Worm (Caenorhabditis elegans): ENCODE data around the gene nrx-1.
A peak's percentile ranks its signal among the peaks of the same experiment; 100 is the strongest.

nrx-1 gene

DNA sequence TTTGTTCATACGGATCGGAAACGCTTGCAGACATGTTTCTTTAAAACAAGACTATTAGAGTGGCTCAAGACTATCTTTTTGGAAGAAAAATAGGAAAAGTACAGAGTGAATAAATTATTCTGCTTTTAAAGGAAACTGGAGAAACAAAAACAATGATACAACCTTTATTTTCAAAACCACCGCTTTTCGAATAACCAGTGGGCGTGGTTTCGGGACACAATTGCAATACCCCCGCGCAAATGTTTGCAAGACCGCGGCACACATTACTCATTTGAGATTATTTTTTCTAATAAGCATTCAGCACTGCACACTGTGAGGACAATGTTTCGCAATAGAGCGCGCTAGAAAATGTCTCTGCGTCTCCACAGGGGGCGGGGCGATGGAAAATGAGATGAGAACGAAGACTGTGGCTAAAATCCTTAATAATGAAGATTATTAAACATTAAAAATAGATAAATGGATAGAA is 16.9 kb upstream of the nrx-1 start, which contains the start of gene plrg-1 (continued):
- peak; percentile 52; the same call in 1 of the 2 replicates for TF ChIP-seq unc-98 (GFP tag; IDR thresholded peaks at IDR 0.05)
- TF ChIP-seq nhr-77 (tag; optimal IDR thresholded peaks at IDR 0.05): peak; percentile 69
- TF ChIP-seq lsy-2 (tag; optimal IDR thresholded peaks at IDR 0.05): peak; percentile 83 to 86
- no peak for TF ChIP-seq nhr-84 (tag; optimal IDR thresholded peaks at IDR 0.05)
- TF ChIP-seq lin-13 (GFP tag; optimal IDR thresholded peaks at IDR 0.05): peak; percentile 81
- TF ChIP-seq C04F5.9 (tag; optimal IDR thresholded peaks at IDR 0.05): no peak
- peak in 1 of 2 experiments; percentile 48 for TF ChIP-seq egl-27 (tag; optimal IDR thresholded peaks at IDR 0.05)
- no peak for TF ChIP-seq tlp-1 (tag; optimal IDR thresholded peaks at IDR 0.05)
- peak; percentile 83 for TF ChIP-seq ceh-8 (GFP tag; optimal IDR thresholded peaks at IDR 0.05)
- TF ChIP-seq ces-1 (GFP tag; optimal IDR thresholded peaks at IDR 0.05): peak; percentile 14
- TF ChIP-seq lin-15B (tag; optimal IDR thresholded peaks at IDR 0.05): peak; percentile 87
- TF ChIP-seq pax-3 (tag; optimal IDR thresholded peaks at IDR 0.05): peak; percentile 74
- peak; percentile 96 for TF ChIP-seq rnt-1 (tag; optimal IDR thresholded peaks at IDR 0.05)
- peak; percentile 68 for TF ChIP-seq ceh-88 (GFP tag; IDR thresholded peaks at IDR 0.05)
- TF ChIP-seq unc-86 (tag; optimal IDR thresholded peaks at IDR 0.05): peak; percentile 82
- no peak for TF ChIP-seq alr-1 (tag; optimal IDR thresholded peaks at IDR 0.05; ENCODE audit: borderline replicate concordance)
- peak; percentile 80 for TF ChIP-seq lin-39 (tag; optimal IDR thresholded peaks at IDR 0.05)
- TF ChIP-seq nhr-11 (tag; optimal IDR thresholded peaks at IDR 0.05): peak; percentile 74
- TF ChIP-seq aha-1 (tag; optimal IDR thresholded peaks at IDR 0.05): peak; percentile 25
- TF ChIP-seq elt-2 (tag; optimal IDR thresholded peaks at IDR 0.05): peak; percentile 79
- peak; percentile 49 for TF ChIP-seq jun-1 (tag; optimal IDR thresholded peaks at IDR 0.05)
- TF ChIP-seq sox-4 (tag; optimal IDR thresholded peaks at IDR 0.05): peak; percentile 38
- peak; percentile 57 for TF ChIP-seq nhr-237 (tag; optimal IDR thresholded peaks at IDR 0.05)
- peak; percentile 90 for TF ChIP-seq skn-1 (tag; optimal IDR thresholded peaks at IDR 0.05)
- TF ChIP-seq nhr-90 (tag; optimal IDR thresholded peaks at IDR 0.05; ENCODE audit: poor library complexity): peak; percentile 89
- TF ChIP-seq hlh-4 (tag; optimal IDR thresholded peaks at IDR 0.05): no peak
- peak; percentile 51 for TF ChIP-seq aly-2 (tag; optimal IDR thresholded peaks at IDR 0.05)
- no peak for TF ChIP-seq unc-62 (GFP tag; optimal IDR thresholded peaks at IDR 0.05)
- TF ChIP-seq fkh-10 (GFP tag; optimal IDR thresholded peaks at IDR 0.05): peak; percentile 41
- TF ChIP-seq ceh-82 (tag; optimal IDR thresholded peaks at IDR 0.05): peak; percentile 69 to 89 (median 84)
- peak; percentile 80 to 86 for TF ChIP-seq efl-1 (optimal IDR thresholded peaks at IDR 0.05)
- TF ChIP-seq efl-1 (GFP tag; optimal IDR thresholded peaks at IDR 0.05 in 1 of 2): peak; percentile 79 to 98
- peak; percentile 90 for TF ChIP-seq snpc-4 (tag; optimal IDR thresholded peaks at IDR 0.05)
- peak; percentile 85 for TF ChIP-seq isw-1 (GFP tag; IDR thresholded peaks at IDR 0.05)
- no peak for TF ChIP-seq mef-2 (tag; optimal IDR thresholded peaks at IDR 0.05)
- peak; percentile 69 for TF ChIP-seq sup-37 (GFP tag; optimal IDR thresholded peaks at IDR 0.05)
- peak; percentile 91 for TF ChIP-seq swsn-7 (tag; optimal IDR thresholded peaks at IDR 0.05)
- TF ChIP-seq nhr-28 (tag; optimal IDR thresholded peaks at IDR 0.05): no peak
- TF ChIP-seq ets-5 (GFP tag; IDR thresholded peaks at IDR 0.05): no peak
- peak; percentile 75 for TF ChIP-seq irx-1 (tag; optimal IDR thresholded peaks at IDR 0.05)
- TF ChIP-seq C16A3.4 (tag; optimal IDR thresholded peaks at IDR 0.05): peak; percentile 87
- peak; percentile 91 for TF ChIP-seq nhr-20 (tag; optimal IDR thresholded peaks at IDR 0.05)
- peak; percentile 75 for TF ChIP-seq vab-15 (tag; optimal IDR thresholded peaks at IDR 0.05)
- TF ChIP-seq unc-30 (tag; optimal IDR thresholded peaks at IDR 0.05): no peak
- TF ChIP-seq dpl-1 (GFP tag; optimal IDR thresholded peaks at IDR 0.05): peak; percentile 73 to 82 (median 81)
- TF ChIP-seq hpl-2 (GFP tag; optimal IDR thresholded peaks at IDR 0.05): peak; percentile 43
- TF ChIP-seq pag-3 (tag; optimal IDR thresholded peaks at IDR 0.05; ENCODE audit: borderline replicate concordance, insufficient read depth): no peak
- TF ChIP-seq xbp-1 (tag; optimal IDR thresholded peaks at IDR 0.05): peak; percentile 86
- peak; percentile 80 for TF ChIP-seq ztf-4 (tag; optimal IDR thresholded peaks at IDR 0.05)
- peak in 1 of 2 experiments; percentile 77 for TF ChIP-seq ztf-11 (tag; optimal IDR thresholded peaks at IDR 0.05)
- TF ChIP-seq nhr-12 (tag; optimal IDR thresholded peaks at IDR 0.05): no peak
- no peak for TF ChIP-seq C34B4.2 (tag; optimal IDR thresholded peaks at IDR 0.05)
- no peak for TF ChIP-seq nhr-76 (tag; optimal IDR thresholded peaks at IDR 0.05)
- no peak for TF ChIP-seq zag-1 (tag; optimal IDR thresholded peaks at IDR 0.05)
